Worm (Caenorhabditis elegans) whole organism, L1 larva: ENCODE results near the gene C29F4.3.

ENCODE experiments used
- blmp-1 ChIP-seq: fragments of 150-350 bp; optimal IDR thresholded peaks from 2 replicates; lab custom pipeline; 2014; ENCODE audit warnings: missing biosample characterization, missing genetic modification characterization
- vab-15 ChIP-seq: sonication (generic microtip); optimal IDR thresholded peaks from 2 replicates; lab custom pipeline; 2017; ENCODE audit warnings: missing genotype, mild to moderate bottlenecking, missing genetic modification characterization, missing compliant biosample characterization

The C29F4.3 gene

ce11 chrIV:11174772-11175171, 49.0 kb downstream of the C29F4.3 start:
- no peak for TF ChIP-seq vab-15 (tag; lab: Kevin White, UChicago)
- peak; percentile 24 for TF ChIP-seq blmp-1 (tag; lab: Kevin White, UChicago)
